Worm (Caenorhabditis elegans) whole organism, midembryonic: ENCODE results near the gene K04C2.2.

ENCODE experiments used
- flt-1 ChIP-seq: fragments of 200-800 bp; sonication (Bioruptor generic); IDR thresholded peaks from 2 replicates; pipeline ENCODE4 v1.3.6; 2022; ENCODE audit warnings: missing genetic modification characterization, missing compliant biosample characterization
- ztf-23 ChIP-seq: fragments of 200-800 bp; sonication (Bioruptor generic); IDR thresholded peaks from 2 replicates; pipeline ENCODE4 v1.3.6; 2022; ENCODE audit warnings: missing genetic modification reagents, missing genetic modification characterization, missing compliant biosample characterization
- ztf-29 ChIP-seq: fragments of 200-800 bp; sonication (Bioruptor generic); IDR thresholded peaks from 2 replicates; pipeline ENCODE4 v1.3.6; 2022; ENCODE audit warnings: missing genetic modification reagents, missing genetic modification characterization, missing compliant biosample characterization

DNA sequence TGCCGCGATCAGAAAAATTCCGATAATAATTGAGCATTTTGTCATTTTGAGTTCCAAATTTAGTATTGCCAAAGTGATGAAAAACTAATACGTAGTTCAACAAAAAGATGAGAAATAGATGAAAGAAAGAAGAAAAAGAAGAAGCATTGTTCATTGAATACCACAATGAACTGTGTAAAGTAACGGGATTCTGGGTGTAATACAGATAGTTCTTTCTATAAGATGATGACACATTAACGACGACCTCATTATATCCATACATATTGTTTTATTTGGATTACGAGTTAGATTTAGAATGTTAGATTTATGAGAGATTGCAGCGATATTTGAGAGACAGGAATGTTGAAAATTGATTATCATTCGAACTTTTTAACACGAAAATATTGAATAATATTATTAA, 2.0 kb downstream of the K04C2.2 start, which contains the start of gene K04C2.5:
- no peak for TF ChIP-seq ztf-29 (GFP tag; lab: Robert Waterston, UW)
- no peak for TF ChIP-seq ztf-23
- no peak for TF ChIP-seq flt-1 (GFP tag; lab: Robert Waterston, UW)
